Worm (Caenorhabditis elegans): ENCODE data around the gene spig-1.

The spig-1 gene

ce11 chrV:7015872-7016271, 35.6 kb upstream of the spig-1 start, which contains the start of gene C33G8.13:
TSS of gene C33G8.13 (minus strand) at chrV:7015972.
- TF ChIP-seq nhr-237 (tag; optimal IDR thresholded peaks at IDR 0.05) = no peak
- no peak for TF ChIP-seq lin-11 (tag; optimal IDR thresholded peaks at IDR 0.05)
- TF ChIP-seq mdl-1 (tag; optimal IDR thresholded peaks at IDR 0.05) = no peak
- no peak for TF ChIP-seq nhr-10 (tag; optimal IDR thresholded peaks at IDR 0.05)
- no peak for TF ChIP-seq sem-4 (tag; optimal IDR thresholded peaks at IDR 0.05)
- TF ChIP-seq zag-1 (tag; optimal IDR thresholded peaks at IDR 0.05) = no peak
- TF ChIP-seq ceh-82 (tag; optimal IDR thresholded peaks at IDR 0.05) = no peak
- TF ChIP-seq ztf-4 (tag; optimal IDR thresholded peaks at IDR 0.05) = no peak
- TF ChIP-seq snpc-4 (tag; optimal IDR thresholded peaks at IDR 0.05) = no peak
- TF ChIP-seq ceh-16 (tag; optimal IDR thresholded peaks at IDR 0.05) = no peak
- TF ChIP-seq lsy-2 (tag; optimal IDR thresholded peaks at IDR 0.05) = no peak
- TF ChIP-seq unc-62 (GFP tag; optimal IDR thresholded peaks at IDR 0.05) = no peak
- no peak for TF ChIP-seq ama-1 (optimal IDR thresholded peaks at IDR 0.05)
- TF ChIP-seq unc-39 (tag; optimal IDR thresholded peaks at IDR 0.05) = no peak
- no peak for TF ChIP-seq ZK546.5 (tag; optimal IDR thresholded peaks at IDR 0.05)
- no peak for TF ChIP-seq lin-39 (tag; optimal IDR thresholded peaks at IDR 0.05)
- no peak for TF ChIP-seq Y55F3AM.14 (GFP tag; optimal IDR thresholded peaks at IDR 0.05)
- TF ChIP-seq ztf-11 (tag; optimal IDR thresholded peaks at IDR 0.05) = no peak
- TF ChIP-seq crh-2 (tag; optimal IDR thresholded peaks at IDR 0.05) = no peak

- no peak for TF ChIP-seq lsy-2 (tag; optimal IDR thresholded peaks at IDR 0.05)
- no peak for TF ChIP-seq ama-1 (optimal IDR thresholded peaks at IDR 0.05)
- no peak for TF ChIP-seq ceh-82 (tag; optimal IDR thresholded peaks at IDR 0.05)
- TF ChIP-seq nhr-237 (tag; optimal IDR thresholded peaks at IDR 0.05) = no peak
Measured at ce11 chrV:7017059-7017458, 34.5 kb upstream of the spig-1 start, which contains the start of gene srsx-32. TSS of gene srsx-32 (plus strand) at chrV:7017359.

ce11 chrV:7021772-7022171, 29.7 kb upstream of the spig-1 start, which contains the start of gene F20A1.4:
TSS of gene F20A1.4 (minus strand) at chrV:7021872.
- TF ChIP-seq fos-1 (tag; optimal IDR thresholded peaks at IDR 0.05) = no peak
- TF ChIP-seq peb-1 (tag; optimal IDR thresholded peaks at IDR 0.05) = no peak
- no peak for TF ChIP-seq lin-39 (tag; optimal IDR thresholded peaks at IDR 0.05)
- no peak for TF ChIP-seq nhr-129 (tag; optimal IDR thresholded peaks at IDR 0.05)
- no peak for TF ChIP-seq blmp-1 (tag; optimal IDR thresholded peaks at IDR 0.05; ENCODE audit: insufficient read depth)
- TF ChIP-seq unc-55 (GFP tag; optimal IDR thresholded peaks at IDR 0.05) = no peak
- no peak for TF ChIP-seq nhr-237 (tag; optimal IDR thresholded peaks at IDR 0.05)
- TF ChIP-seq sma-3 (GFP tag; optimal IDR thresholded peaks at IDR 0.05) = no peak
- TF ChIP-seq F13H6.1 (tag; optimal IDR thresholded peaks at IDR 0.05) = no peak

- no peak for TF ChIP-seq nhr-11 (tag; optimal IDR thresholded peaks at IDR 0.05)
- no peak for TF ChIP-seq ztf-4 (tag; optimal IDR thresholded peaks at IDR 0.05)
- no peak for TF ChIP-seq sem-4 (tag; optimal IDR thresholded peaks at IDR 0.05)
- no peak for TF ChIP-seq nhr-129 (tag; optimal IDR thresholded peaks at IDR 0.05)
- no peak for TF ChIP-seq unc-62 (GFP tag; optimal IDR thresholded peaks at IDR 0.05)
- TF ChIP-seq unc-39 (tag; optimal IDR thresholded peaks at IDR 0.05) = no peak
Measured at ce11 chrV:7022981-7023380, 28.5 kb upstream of the spig-1 start.

DNA sequence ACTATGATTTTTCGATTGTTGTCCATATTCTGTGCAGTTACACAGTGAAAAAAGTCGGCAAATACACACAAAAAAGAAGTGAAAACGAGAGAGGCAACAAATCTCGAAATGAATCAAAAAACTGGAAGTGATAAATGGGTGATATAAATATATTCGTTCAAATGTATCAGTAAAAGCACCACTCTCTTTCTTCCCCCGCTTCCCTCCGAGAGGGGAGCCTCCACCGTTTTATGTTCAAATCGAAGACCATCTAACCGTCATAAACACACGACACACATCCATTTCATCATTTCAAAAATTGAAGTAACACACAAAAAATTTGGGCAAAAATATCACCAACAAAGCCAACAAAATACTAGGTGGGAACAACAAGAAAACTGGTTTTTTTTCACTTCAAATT, 24.5 kb upstream of the spig-1 start, which contains the start of gene F20A1.6:
Gene F20A1.6 (minus strand): TSS at position 101 of the 400 bp plus-strand sequence.
- no peak for TF ChIP-seq peb-1 (tag; optimal IDR thresholded peaks at IDR 0.05)
- TF ChIP-seq nhr-25 (tag; optimal IDR thresholded peaks at IDR 0.05) = no peak
- TF ChIP-seq elt-1 (tag; optimal IDR thresholded peaks at IDR 0.05) = no peak
- no peak for TF ChIP-seq nhr-129 (tag; optimal IDR thresholded peaks at IDR 0.05)
- no peak for TF ChIP-seq nhr-10 (tag; optimal IDR thresholded peaks at IDR 0.05)
- no peak for TF ChIP-seq nhr-237 (tag; optimal IDR thresholded peaks at IDR 0.05)
- no peak for TF ChIP-seq mab-5 (tag; optimal IDR thresholded peaks at IDR 0.05)
- no peak for TF ChIP-seq nhr-12 (tag; optimal IDR thresholded peaks at IDR 0.05)
- no peak for TF ChIP-seq elt-3 (tag; optimal IDR thresholded peaks at IDR 0.05)

- TF ChIP-seq fos-1 (tag; optimal IDR thresholded peaks at IDR 0.05) (no peak), sem-4 (tag; optimal IDR thresholded peaks at IDR 0.05) (no peak), unc-55 (GFP tag; optimal IDR thresholded peaks at IDR 0.05) (no peak), gmeb-1 (tag; optimal IDR thresholded peaks at IDR 0.05) (no peak), sma-3 (GFP tag; optimal IDR thresholded peaks at IDR 0.05) (no peak), unc-39 (tag; optimal IDR thresholded peaks at IDR 0.05) (no peak)
Measured at ce11 chrV:7036475-7036874, 15.0 kb upstream of the spig-1 start, which contains the start of gene twk-11. TSS of gene twk-11 (minus strand) at chrV:7036575.
